Worm (Caenorhabditis elegans): ENCODE data around the gene snai-1.

snai-1 gene

DNA sequence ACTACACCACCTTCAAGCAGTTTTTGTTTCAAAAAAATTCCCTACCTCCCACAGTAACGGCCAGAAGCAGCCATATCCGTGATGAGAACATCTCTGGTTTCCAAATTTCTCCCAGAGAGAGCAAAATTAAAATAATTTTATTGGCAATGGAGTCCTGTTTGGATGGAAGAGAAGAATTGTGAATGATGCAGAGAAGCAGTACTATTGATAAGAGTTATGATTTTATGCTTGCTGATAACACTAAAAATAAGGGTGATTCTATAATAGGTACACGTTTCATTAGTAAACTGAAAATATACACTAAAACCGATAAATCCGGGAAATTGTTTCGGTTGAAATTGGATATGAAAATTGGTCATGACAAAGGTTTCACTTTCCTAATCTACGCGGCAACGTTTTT, 6.9 kb upstream of the snai-1 start, which contains the start of gene dsc-4:
Gene dsc-4 (minus strand): TSS at position 165 of the 400 bp plus-strand sequence.
- TF ChIP-seq med-1 (GFP tag; optimal IDR thresholded peaks at IDR 0.05; ENCODE audit: insufficient read depth) = no peak
- TF ChIP-seq cog-1 (tag; optimal IDR thresholded peaks at IDR 0.05) = no peak
- no peak for TF ChIP-seq flt-1 (GFP tag; IDR thresholded peaks at IDR 0.05)
- no peak for TF ChIP-seq ztf-23 (GFP tag; IDR thresholded peaks at IDR 0.05)
- no peak for TF ChIP-seq tab-1 (GFP tag; IDR thresholded peaks at IDR 0.05)

DNA sequence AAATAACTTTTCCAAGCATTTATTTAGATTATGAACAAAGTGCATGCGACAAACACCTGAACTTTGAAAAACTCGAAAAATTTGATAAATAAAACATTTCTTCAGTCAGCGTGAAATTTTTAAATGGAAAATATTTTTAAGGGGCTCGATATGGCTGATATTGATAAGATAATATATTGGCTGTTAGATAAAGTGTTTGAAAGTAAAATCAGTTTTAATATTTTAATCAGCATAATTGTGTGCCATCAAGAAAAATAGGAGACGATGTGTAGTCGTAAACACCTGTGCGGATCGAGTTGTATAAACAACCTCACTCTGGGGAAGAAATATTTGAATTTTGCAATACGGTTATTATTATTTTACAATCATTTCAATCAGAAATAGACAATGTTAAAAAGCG, 6.1 kb upstream of the snai-1 start:
- TF ChIP-seq tab-1 (GFP tag; IDR thresholded peaks at IDR 0.05) (no peak), ztf-29 (GFP tag; IDR thresholded peaks at IDR 0.05) (no peak), med-1 (GFP tag; optimal IDR thresholded peaks at IDR 0.05; ENCODE audit: insufficient read depth) (no peak), flt-1 (GFP tag; IDR thresholded peaks at IDR 0.05) (no peak), cog-1 (tag; optimal IDR thresholded peaks at IDR 0.05) (no peak), klf-2 (GFP tag; conservative IDR thresholded peaks at IDR 0.05) (no peak), T22C8.4 (GFP tag; IDR thresholded peaks at IDR 0.05) (no peak), ref-1 (GFP tag; conservative IDR thresholded peaks at IDR 0.05) (no peak), ztf-23 (GFP tag; IDR thresholded peaks at IDR 0.05) (no peak)

DNA sequence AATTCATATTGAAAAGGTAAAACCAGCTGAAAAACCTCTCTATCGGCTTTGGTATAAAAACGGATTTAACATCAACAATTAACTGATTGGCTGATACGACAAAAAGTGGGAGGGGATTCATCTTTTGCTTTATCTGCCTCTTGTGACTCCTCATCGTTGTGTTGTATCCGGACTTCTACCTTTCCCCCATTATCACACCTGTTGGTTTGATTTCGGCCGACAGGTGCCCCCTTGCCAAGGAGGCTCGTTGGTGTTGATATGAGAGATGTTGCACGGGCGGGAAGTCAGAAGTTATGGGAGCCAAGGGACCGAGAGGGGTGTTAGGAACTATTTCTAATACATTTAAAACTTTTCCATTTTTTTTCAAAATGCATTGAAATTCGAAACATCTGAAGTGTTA, 960 bp upstream of the snai-1 start:
- TF ChIP-seq T22C8.4 (GFP tag; IDR thresholded peaks at IDR 0.05) (no peak), ztf-29 (GFP tag; IDR thresholded peaks at IDR 0.05) (no peak), flt-1 (GFP tag; IDR thresholded peaks at IDR 0.05) (no peak), ztf-23 (GFP tag; IDR thresholded peaks at IDR 0.05) (no peak), cog-1 (tag; optimal IDR thresholded peaks at IDR 0.05) (no peak), tab-1 (GFP tag; IDR thresholded peaks at IDR 0.05) (no peak), med-1 (GFP tag; optimal IDR thresholded peaks at IDR 0.05; ENCODE audit: insufficient read depth) (no peak), ref-1 (GFP tag; conservative IDR thresholded peaks at IDR 0.05) (no peak), klf-2 (GFP tag; conservative IDR thresholded peaks at IDR 0.05) (no peak)

DNA sequence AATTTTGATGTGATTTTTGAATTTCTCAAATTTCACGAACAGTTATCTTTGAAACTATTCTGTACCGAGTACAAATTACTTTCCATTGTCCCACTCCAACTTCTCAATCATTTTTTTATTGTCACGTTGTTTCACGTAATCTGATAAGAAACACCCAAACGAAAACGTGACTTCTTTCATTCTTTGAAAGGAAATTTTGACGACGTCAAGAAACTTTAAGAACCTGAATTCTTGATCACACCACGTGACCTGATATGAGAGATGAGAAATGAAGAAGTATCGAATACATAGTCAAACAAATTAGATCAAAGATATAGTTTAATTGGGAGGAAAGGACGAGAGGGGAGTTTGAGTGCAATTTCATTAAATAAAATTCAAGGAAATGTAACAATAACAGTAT, 4.0 kb downstream of the snai-1 start:
- TF ChIP-seq med-1 (GFP tag; optimal IDR thresholded peaks at IDR 0.05; ENCODE audit: insufficient read depth) = no peak
- TF ChIP-seq ztf-29 (GFP tag; IDR thresholded peaks at IDR 0.05) = no peak
- TF ChIP-seq flt-1 (GFP tag; IDR thresholded peaks at IDR 0.05) = no peak
- TF ChIP-seq cog-1 (tag; optimal IDR thresholded peaks at IDR 0.05) = no peak
- no peak for TF ChIP-seq ref-1 (GFP tag; conservative IDR thresholded peaks at IDR 0.05)
- no peak for TF ChIP-seq tab-1 (GFP tag; IDR thresholded peaks at IDR 0.05)
- no peak for TF ChIP-seq klf-2 (GFP tag; conservative IDR thresholded peaks at IDR 0.05)
- no peak for TF ChIP-seq ztf-23 (GFP tag; IDR thresholded peaks at IDR 0.05)
- TF ChIP-seq T22C8.4 (GFP tag; IDR thresholded peaks at IDR 0.05) = no peak

DNA sequence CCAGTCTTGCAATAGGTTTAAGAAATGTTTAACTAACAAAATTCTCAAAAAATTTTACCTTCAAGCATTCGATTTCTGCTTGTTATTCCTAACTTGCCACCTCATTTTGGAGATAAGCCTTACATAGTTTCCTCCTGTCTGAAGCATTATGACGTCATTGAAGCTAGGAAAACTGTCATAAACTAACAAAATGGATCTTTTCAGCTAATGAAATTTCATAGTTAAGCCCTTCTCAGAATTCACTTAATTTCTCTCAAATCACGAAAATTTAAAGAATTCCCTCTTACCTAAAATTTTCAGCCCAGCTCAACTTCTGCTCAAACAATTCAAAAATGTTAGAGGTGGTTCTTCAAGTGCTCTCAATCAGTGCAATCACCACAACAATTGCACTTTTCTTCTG, 6.3 kb downstream of the snai-1 start, which contains the start of gene swt-1:
Gene swt-1 (plus strand): TSS at position 301 of the 400 bp plus-strand sequence.
- no peak for TF ChIP-seq med-1 (GFP tag; optimal IDR thresholded peaks at IDR 0.05; ENCODE audit: insufficient read depth)
- no peak for TF ChIP-seq flt-1 (GFP tag; IDR thresholded peaks at IDR 0.05)
- no peak for TF ChIP-seq tab-1 (GFP tag; IDR thresholded peaks at IDR 0.05)
- TF ChIP-seq ref-1 (GFP tag; conservative IDR thresholded peaks at IDR 0.05) = no peak
- TF ChIP-seq klf-2 (GFP tag; conservative IDR thresholded peaks at IDR 0.05) = no peak
- no peak for TF ChIP-seq T22C8.4 (GFP tag; IDR thresholded peaks at IDR 0.05)
- TF ChIP-seq ztf-23 (GFP tag; IDR thresholded peaks at IDR 0.05) = no peak
- TF ChIP-seq cog-1 (tag; optimal IDR thresholded peaks at IDR 0.05) = no peak
- no peak for TF ChIP-seq ztf-29 (GFP tag; IDR thresholded peaks at IDR 0.05)

DNA sequence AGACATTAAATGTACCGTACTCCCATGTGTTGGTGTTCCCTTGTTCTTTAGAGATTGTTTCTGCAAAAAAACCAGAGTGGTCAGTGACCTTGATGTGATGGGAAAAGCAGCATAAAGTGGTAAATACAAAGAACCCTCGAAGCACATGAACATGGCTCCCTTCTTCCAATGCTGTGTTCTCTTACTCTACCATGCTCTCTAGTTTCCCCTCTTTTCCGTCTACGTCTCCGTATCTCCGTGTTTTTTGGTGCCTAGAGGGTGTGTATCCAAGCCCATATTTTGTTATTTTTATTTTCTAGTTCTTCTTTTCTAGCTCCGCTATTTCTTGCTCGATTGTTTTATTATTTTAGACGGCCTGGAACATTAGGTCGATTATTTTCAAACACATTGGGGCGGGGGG, 6.9 kb downstream of the snai-1 start:
- TF ChIP-seq T22C8.4 (GFP tag; IDR thresholded peaks at IDR 0.05) = no peak
- TF ChIP-seq ref-1 (GFP tag; conservative IDR thresholded peaks at IDR 0.05) = no peak
- no peak for TF ChIP-seq ztf-23 (GFP tag; IDR thresholded peaks at IDR 0.05)
- TF ChIP-seq klf-2 (GFP tag; conservative IDR thresholded peaks at IDR 0.05) = no peak
- TF ChIP-seq flt-1 (GFP tag; IDR thresholded peaks at IDR 0.05) = no peak
- TF ChIP-seq med-1 (GFP tag; optimal IDR thresholded peaks at IDR 0.05; ENCODE audit: insufficient read depth) = no peak
- no peak for TF ChIP-seq cog-1 (tag; optimal IDR thresholded peaks at IDR 0.05)
- TF ChIP-seq ztf-29 (GFP tag; IDR thresholded peaks at IDR 0.05) = no peak
- TF ChIP-seq tab-1 (GFP tag; IDR thresholded peaks at IDR 0.05) = no peak

DNA sequence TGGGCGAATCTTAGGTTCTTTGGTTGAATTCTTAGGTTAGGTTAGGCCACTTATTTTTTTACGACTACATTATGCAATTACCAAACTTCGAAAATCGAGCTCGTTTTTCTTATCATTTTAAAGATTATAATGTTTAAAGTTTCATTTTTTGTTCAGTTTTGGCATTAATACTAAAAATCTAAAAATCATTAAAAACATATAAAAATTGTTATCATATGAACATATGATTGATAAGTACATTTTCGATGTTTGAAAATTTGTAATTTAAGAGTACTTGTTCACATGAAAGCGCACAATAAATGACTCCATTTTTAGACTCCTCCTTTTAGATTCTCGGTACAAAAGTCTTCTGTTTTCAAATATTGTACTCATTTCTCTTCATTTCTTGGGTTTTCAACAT, 8.4 kb downstream of the snai-1 start:
- TF ChIP-seq med-1 (GFP tag; optimal IDR thresholded peaks at IDR 0.05; ENCODE audit: insufficient read depth) = no peak
- TF ChIP-seq ref-1 (GFP tag; conservative IDR thresholded peaks at IDR 0.05) = no peak
- TF ChIP-seq flt-1 (GFP tag; IDR thresholded peaks at IDR 0.05) = no peak
- TF ChIP-seq cog-1 (tag; optimal IDR thresholded peaks at IDR 0.05) = no peak
- no peak for TF ChIP-seq klf-2 (GFP tag; conservative IDR thresholded peaks at IDR 0.05)
- TF ChIP-seq ztf-23 (GFP tag; IDR thresholded peaks at IDR 0.05) = no peak
- TF ChIP-seq tab-1 (GFP tag; IDR thresholded peaks at IDR 0.05) = no peak
- no peak for TF ChIP-seq T22C8.4 (GFP tag; IDR thresholded peaks at IDR 0.05)
- TF ChIP-seq ztf-29 (GFP tag; IDR thresholded peaks at IDR 0.05) = no peak

DNA sequence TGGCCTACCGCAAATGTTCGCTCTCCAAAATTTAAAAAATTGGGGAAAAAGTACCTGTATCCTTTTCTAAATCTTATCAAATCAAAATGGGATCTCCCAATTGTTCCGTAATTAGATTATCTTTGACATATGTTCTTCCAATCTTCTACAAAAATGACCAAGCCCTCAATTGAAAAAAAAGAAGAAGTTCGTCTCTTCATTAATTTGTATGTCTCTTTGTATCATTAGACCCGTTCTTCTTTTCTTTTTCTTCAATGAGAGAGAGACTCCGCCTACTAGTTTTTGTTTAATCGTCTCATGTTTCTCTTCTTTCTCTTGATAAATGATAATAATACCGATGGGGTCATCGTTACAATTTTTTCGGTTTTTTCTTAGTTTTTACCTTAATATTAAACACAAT, 10.3 kb downstream of the snai-1 start:
- no peak for TF ChIP-seq ztf-23 (GFP tag; IDR thresholded peaks at IDR 0.05)

DNA sequence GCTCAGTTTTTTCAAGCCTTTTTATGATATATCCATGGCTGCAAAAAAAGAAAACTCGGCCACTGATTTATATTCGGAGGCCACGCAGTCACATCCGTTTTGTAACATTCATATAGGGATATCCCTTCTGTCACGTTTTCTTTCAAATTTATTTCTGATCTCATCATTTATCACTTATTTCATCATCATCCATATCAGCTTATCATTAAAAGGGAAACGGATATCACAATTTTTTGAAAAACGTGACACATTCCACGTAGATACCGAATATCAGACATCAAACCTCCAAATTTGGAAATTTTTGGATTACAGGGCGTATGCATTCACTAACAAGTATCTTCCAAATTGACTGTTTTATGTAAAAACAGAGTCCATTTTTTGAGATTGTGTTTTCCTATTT, 10.8 kb downstream of the snai-1 start:
- TF ChIP-seq med-1 (GFP tag; optimal IDR thresholded peaks at IDR 0.05; ENCODE audit: insufficient read depth) (no peak), klf-2 (GFP tag; conservative IDR thresholded peaks at IDR 0.05) (no peak)

DNA sequence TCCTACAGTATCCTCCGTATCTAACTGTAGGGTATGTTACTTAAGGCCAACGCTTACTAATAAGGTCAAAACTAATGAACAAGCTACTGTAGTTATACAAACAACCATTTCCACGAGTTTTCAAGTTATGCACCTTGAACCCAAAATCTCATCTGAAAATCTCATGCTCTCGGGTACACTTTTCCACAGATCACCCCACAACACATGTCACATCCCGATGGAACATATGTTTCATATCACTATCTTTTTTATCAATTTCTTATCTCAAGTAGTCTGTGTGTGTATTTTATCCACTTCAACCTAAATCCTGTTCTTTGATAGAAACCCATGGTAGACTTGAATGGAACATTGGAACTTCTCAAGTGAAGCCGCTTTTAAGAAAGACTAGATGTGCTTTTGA, 13.2 kb downstream of the snai-1 start:
- TF ChIP-seq tab-1 (GFP tag; IDR thresholded peaks at IDR 0.05) (no peak), flt-1 (GFP tag; IDR thresholded peaks at IDR 0.05) (no peak), ztf-29 (GFP tag; IDR thresholded peaks at IDR 0.05) (no peak), med-1 (GFP tag; optimal IDR thresholded peaks at IDR 0.05; ENCODE audit: insufficient read depth) (no peak), ztf-23 (GFP tag; IDR thresholded peaks at IDR 0.05) (no peak), cog-1 (tag; optimal IDR thresholded peaks at IDR 0.05) (no peak), ref-1 (GFP tag; conservative IDR thresholded peaks at IDR 0.05) (no peak), klf-2 (GFP tag; conservative IDR thresholded peaks at IDR 0.05) (no peak), T22C8.4 (GFP tag; IDR thresholded peaks at IDR 0.05) (no peak)

All from whole organism, midembryonic.